Worm (Caenorhabditis elegans) whole organism, L4/young adult: ENCODE results near the gene ZK418.2.

Source experiments
- dao-5 ChIP-seq: sonication (generic microtip); optimal IDR thresholded peaks from 2 replicates; lab custom pipeline; 2016; ENCODE audit warnings: missing genotype, missing genetic modification characterization, moderate library complexity, missing compliant biosample characterization
- him-1 ChIP-seq: sonication (generic microtip); optimal IDR thresholded peaks from 2 replicates; lab custom pipeline; 2016; ENCODE audit warnings: missing genotype, missing genetic modification reagents, missing genetic modification characterization, missing compliant biosample characterization

ce11 chrIII:7062580-7062979 is 28.6 kb upstream of the ZK418.2 start, which contains the start of gene R01H2.1:
- TF ChIP-seq dao-5 (tag; lab: Kevin White, UChicago), result no peak
- no peak for TF ChIP-seq him-1 (tag; lab: Kevin White, UChicago)
